Worm (Caenorhabditis elegans): ENCODE measurements around the gene ZK1320.3.

ce11 chrII:9609296-9609695 is 50.9 kb downstream of the ZK1320.3 start, which contains the start of gene pap-2:
- TF ChIP-seq him-1 (tag; optimal IDR thresholded peaks at IDR 0.05) = no peak
- no peak for TF ChIP-seq dao-5 (tag; optimal IDR thresholded peaks at IDR 0.05)
- no peak for TF ChIP-seq W03F9.2 (tag; optimal IDR thresholded peaks at IDR 0.05)

All from whole organism, L4/young adult.